Fruit fly (Drosophila melanogaster) whole organism, embryonic: ENCODE measurements around the gene CecB.
A peak's percentile ranks its signal among the peaks of the same experiment; 100 is the strongest.

Experiments used
- Adf1 ChIP-seq: fragments of 200-800 bp; sonication (Bioruptor generic); IDR thresholded peaks from 2 replicates; pipeline ENCODE4 v1.3.6; 2022; ENCODE audit warnings: missing biosample characterization, missing genetic modification characterization
- BEAF-32 ChIP-seq: fragments of 200-800 bp; sonication (Bioruptor generic); optimal IDR thresholded peaks from 3 replicates; lab custom pipeline; 2017; ENCODE audit warnings: missing biosample characterization, missing genetic modification characterization, mild to moderate bottlenecking, moderate library complexity, missing genetic modification reagents
- CG10321 ChIP-seq: fragments of 200-800 bp; sonication (Bioruptor generic); IDR thresholded peaks from 2 replicates; pipeline ENCODE4 v1.3.6; 2022; ENCODE audit warnings: missing biosample characterization, missing genetic modification characterization
- CG10366 ChIP-seq: fragments of 200-800 bp; sonication (Bioruptor generic); IDR thresholded peaks from 2 replicates; pipeline ENCODE4 v1.3.6; 2022; ENCODE audit warnings: missing biosample characterization, missing genetic modification characterization
- CG12391 ChIP-seq: fragments of 200-800 bp; sonication (Bioruptor generic); optimal IDR thresholded peaks from 3 replicates; lab custom pipeline; 2018; ENCODE audit warnings: missing biosample characterization, mild to moderate bottlenecking, missing genetic modification characterization, moderate library complexity
- CG12769 ChIP-seq: fragments of 200-800 bp; sonication (Bioruptor generic); optimal IDR thresholded peaks from 2 replicates; lab custom pipeline; 2019; ENCODE audit warnings: missing biosample characterization, mild to moderate bottlenecking, missing genetic modification characterization, moderate library complexity
- CG13624 ChIP-seq: fragments of 200-800 bp; sonication (Bioruptor generic); optimal IDR thresholded peaks from 2 replicates; lab custom pipeline; 2016; ENCODE audit warnings: missing biosample characterization, missing genetic modification characterization
- CG15479 ChIP-seq: fragments of 200-800 bp; sonication (Bioruptor generic); optimal IDR thresholded peaks from 3 replicates; lab custom pipeline; 2019; ENCODE audit warnings: missing biosample characterization, mild to moderate bottlenecking, missing genetic modification characterization, moderate library complexity
- CG15696 ChIP-seq: fragments of 200-800 bp; sonication (Bioruptor generic); optimal IDR thresholded peaks from 2 replicates; lab custom pipeline; 2019; ENCODE audit warnings: missing biosample characterization, mild to moderate bottlenecking, missing genetic modification characterization, moderate library complexity
- CG18262 ChIP-seq: fragments of 200-800 bp; optimal IDR thresholded peaks from 3 replicates; lab custom pipeline; 2019; ENCODE audit warnings: missing biosample characterization, mild to moderate bottlenecking, missing genetic modification characterization, moderate library complexity
- CG30403 ChIP-seq: fragments of 200-800 bp; sonication (Bioruptor generic); optimal IDR thresholded peaks from 3 replicates; lab custom pipeline; 2016; ENCODE audit warnings: missing biosample characterization, missing genetic modification characterization
- CG32767 ChIP-seq: fragments of 200-800 bp; sonication (Bioruptor generic); IDR thresholded peaks from 2 replicates; pipeline ENCODE4 v1.3.6; 2022; ENCODE audit warnings: missing biosample characterization, missing genetic modification characterization
- CG3281 ChIP-seq: fragments of 200-800 bp; sonication (Bioruptor generic); optimal IDR thresholded peaks from 3 replicates; lab custom pipeline; 2017; ENCODE audit warnings: missing biosample characterization, mild to moderate bottlenecking, missing genetic modification characterization
- CG33557 ChIP-seq: fragments of 200-800 bp; sonication (Bioruptor generic); optimal IDR thresholded peaks from 2 replicates; lab custom pipeline; 2019; ENCODE audit warnings: missing biosample characterization, mild to moderate bottlenecking, missing genetic modification characterization, moderate library complexity
- CG34376 ChIP-seq: fragments of 200-800 bp; sonication (Bioruptor generic); optimal IDR thresholded peaks from 2 replicates; lab custom pipeline; 2018; ENCODE audit warnings: missing biosample characterization, mild to moderate bottlenecking, missing genetic modification characterization
- CG3838 ChIP-seq: fragments of 200-800 bp; sonication (Bioruptor generic); optimal IDR thresholded peaks from 3 replicates; lab custom pipeline; 2016; ENCODE audit warnings: missing biosample characterization, missing genetic modification characterization
- CG3995 ChIP-seq: fragments of 200-800 bp; sonication (Bioruptor generic); optimal IDR thresholded peaks from 3 replicates; lab custom pipeline; 2016; ENCODE audit warnings: missing biosample characterization, missing genetic modification characterization
- CG4282 ChIP-seq: fragments of 200-800 bp; sonication (Bioruptor generic); optimal IDR thresholded peaks from 2 replicates; lab custom pipeline; 2016; ENCODE audit warnings: missing biosample characterization, missing genetic modification characterization
- CG7786 ChIP-seq: fragments of 200-800 bp; sonication (Bioruptor generic); optimal IDR thresholded peaks from 2 replicates; lab custom pipeline; 2016; ENCODE audit warnings: missing biosample characterization, missing genetic modification characterization
- CG7839 ChIP-seq: fragments of 200-800 bp; sonication (Bioruptor generic); optimal IDR thresholded peaks from 3 replicates; lab custom pipeline; 2018; ENCODE audit warnings: missing biosample characterization, mild to moderate bottlenecking, missing genetic modification characterization, moderate library complexity
- CG8290 ChIP-seq, 3 experiments: fragments of 200-800 bp; sonication (Bioruptor generic); optimal IDR thresholded peaks; 2 replicates each; lab custom pipeline; 2016 to 2019; ENCODE audit warnings: missing biosample characterization in 3 of 3, missing genetic modification characterization in 3 of 3, mild to moderate bottlenecking in 2 of 3, moderate library complexity in 1 of 3
- CG8478 ChIP-seq: fragments of >200 bp; optimal IDR thresholded peaks from 2 replicates; lab custom pipeline; 2018
- CG8924 ChIP-seq: fragments of 200-800 bp; optimal IDR thresholded peaks from 3 replicates; lab custom pipeline; 2019; ENCODE audit warnings: missing biosample characterization, mild to moderate bottlenecking, missing genetic modification characterization, moderate library complexity
- CkIIα-i1 ChIP-seq: fragments of 200-800 bp; sonication (Bioruptor generic); IDR thresholded peaks from 2 replicates; pipeline ENCODE4 v1.3.6; 2022; ENCODE audit warnings: missing biosample characterization, missing genetic modification characterization
- D19A ChIP-seq: fragments of 200-800 bp; optimal IDR thresholded peaks from 3 replicates; lab custom pipeline; 2019; ENCODE audit warnings: missing biosample characterization, mild to moderate bottlenecking, missing genetic modification characterization, moderate library complexity
- Dad ChIP-seq: fragments of 200-800 bp; sonication (Bioruptor generic); optimal IDR thresholded peaks from 3 replicates; lab custom pipeline; 2016; ENCODE audit warnings: missing biosample characterization, missing genetic modification characterization
- Hmx ChIP-seq: fragments of 200-800 bp; sonication (Bioruptor generic); optimal IDR thresholded peaks from 2 replicates; lab custom pipeline; 2016; ENCODE audit warnings: missing biosample characterization, missing genetic modification characterization
- Hr39 ChIP-seq: fragments of >200 bp; optimal IDR thresholded peaks from 2 replicates; lab custom pipeline; 2017
- Hr78 ChIP-seq, 2 experiments: fragments of 200-800 bp in 1 of 2; fragments of >200 bp in 1 of 2; sonication (Bioruptor generic) in 1 of 2; optimal IDR thresholded peaks; 2 replicates each; lab custom pipeline; 2017 to 2019; ENCODE audit warnings: missing biosample characterization in 2 of 2, missing genetic modification characterization in 2 of 2, mild to moderate bottlenecking in 1 of 2, moderate library complexity in 1 of 2
- Mes4 ChIP-seq: fragments of 200-800 bp; sonication (Bioruptor generic); optimal IDR thresholded peaks from 2 replicates; lab custom pipeline; 2016; ENCODE audit warnings: missing biosample characterization, missing genetic modification characterization
- Rx ChIP-seq: fragments of 200-800 bp; sonication (Bioruptor generic); IDR thresholded peaks from 2 replicates; pipeline ENCODE4 v1.3.6; 2022; ENCODE audit warnings: missing biosample characterization, missing genetic modification characterization
- Spps ChIP-seq: fragments of 200-800 bp; sonication (Bioruptor generic); optimal IDR thresholded peaks from 2 replicates; lab custom pipeline; 2018; ENCODE audit warnings: missing biosample characterization, mild to moderate bottlenecking, missing genetic modification characterization
- Stat92E ChIP-seq, 3 experiments: fragments of >200 bp in 2 of 3; fragments of 200-800 bp in 1 of 3; sonication (Bioruptor generic) in 1 of 3; optimal IDR thresholded peaks; 2 replicates each; lab custom pipeline; 2017 to 2019; ENCODE audit warnings: missing biosample characterization in 3 of 3, missing genetic modification characterization in 3 of 3, mild to moderate bottlenecking in 1 of 3, moderate library complexity in 1 of 3
- Vsx1 ChIP-seq: fragments of 200-800 bp; sonication (Bioruptor generic); optimal IDR thresholded peaks from 2 replicates; lab custom pipeline; 2017; ENCODE audit warnings: missing biosample characterization, mild to moderate bottlenecking, missing genetic modification characterization, missing genetic modification reagents
- ara ChIP-seq: fragments of 200-800 bp; sonication (Bioruptor generic); IDR thresholded peaks from 2 replicates; pipeline ENCODE4 v1.3.6; 2022; ENCODE audit warnings: missing biosample characterization, missing genetic modification characterization
- cas ChIP-seq: fragments of 200-800 bp; sonication (Bioruptor generic); IDR thresholded peaks from 2 replicates; pipeline ENCODE4 v1.3.6; 2022; ENCODE audit warnings: missing biosample characterization, missing genetic modification characterization
- da ChIP-seq: fragments of 200-800 bp; sonication (Bioruptor generic); optimal IDR thresholded peaks from 2 replicates; lab custom pipeline; 2016; ENCODE audit warnings: missing biosample characterization, missing genetic modification characterization
- danr ChIP-seq: fragments of 200-800 bp; sonication (Bioruptor generic); IDR thresholded peaks from 2 replicates; pipeline ENCODE4 v1.3.6; 2022; ENCODE audit warnings: missing biosample characterization, missing genetic modification characterization
- fd3F ChIP-seq: fragments of 200-800 bp; sonication (Bioruptor generic); optimal IDR thresholded peaks from 2 replicates; lab custom pipeline; 2018; ENCODE audit warnings: missing biosample characterization, mild to moderate bottlenecking, missing genetic modification characterization, moderate library complexity
- gcm ChIP-seq: fragments of 200-800 bp; sonication (Bioruptor generic); optimal IDR thresholded peaks from 2 replicates; lab custom pipeline; 2019; ENCODE audit warnings: missing biosample characterization, mild to moderate bottlenecking, missing genetic modification characterization, moderate library complexity
- gem ChIP-seq: fragments of 200-800 bp; sonication (Bioruptor generic); optimal IDR thresholded peaks from 2 replicates; lab custom pipeline; 2019; ENCODE audit warnings: missing biosample characterization, mild to moderate bottlenecking, missing genetic modification characterization, moderate library complexity
- jigr1 ChIP-seq: fragments of 200-800 bp; sonication (Bioruptor generic); IDR thresholded peaks from 3 replicates; pipeline ENCODE4 v1.3.6; 2022; ENCODE audit warnings: missing biosample characterization, missing genetic modification characterization
- kni ChIP-seq: fragments of 200-800 bp; sonication (Bioruptor generic); optimal IDR thresholded peaks from 3 replicates; lab custom pipeline; 2017; ENCODE audit warnings: mild to moderate bottlenecking, missing biosample characterization, missing genetic modification reagents, missing genetic modification characterization
- knrl ChIP-seq: fragments of 200-800 bp; sonication (Bioruptor generic); IDR thresholded peaks from 3 replicates; pipeline ENCODE4 v1.3.6; 2022; ENCODE audit warnings: missing biosample characterization, missing genetic modification characterization; ENCODE audit not compliant: partially characterized antibody
- nau ChIP-seq: fragments of 200-800 bp; sonication (Bioruptor generic); optimal IDR thresholded peaks from 3 replicates; lab custom pipeline; 2017; ENCODE audit warnings: missing biosample characterization, mild to moderate bottlenecking, missing genetic modification characterization, missing genetic modification reagents
- nmo ChIP-seq: fragments of 200-800 bp; sonication (Bioruptor generic); optimal IDR thresholded peaks from 2 replicates; lab custom pipeline; 2018; ENCODE audit warnings: missing biosample characterization, mild to moderate bottlenecking, missing genetic modification characterization, moderate library complexity
- pros ChIP-seq: fragments of 200-800 bp; sonication (Bioruptor generic); optimal IDR thresholded peaks from 3 replicates; lab custom pipeline; 2019; ENCODE audit warnings: missing biosample characterization, mild to moderate bottlenecking, missing genetic modification characterization, moderate library complexity
- schlank ChIP-seq: fragments of 200-800 bp; sonication (Bioruptor generic); optimal IDR thresholded peaks from 2 replicates; lab custom pipeline; 2018; ENCODE audit warnings: missing biosample characterization, mild to moderate bottlenecking, missing genetic modification characterization
- seq ChIP-seq: fragments of 200-800 bp; sonication (Bioruptor generic); IDR thresholded peaks from 2 replicates; pipeline ENCODE4 v1.3.6; 2022; ENCODE audit warnings: missing biosample characterization, missing genetic modification characterization
- unpg ChIP-seq: fragments of 200-800 bp; sonication (Bioruptor generic); optimal IDR thresholded peaks from 3 replicates; lab custom pipeline; 2018; ENCODE audit warnings: missing biosample characterization, mild to moderate bottlenecking, missing genetic modification characterization, moderate library complexity
- zfh1 ChIP-seq: fragments of 200-800 bp; sonication (Bioruptor generic); IDR thresholded peaks from 3 replicates; pipeline ENCODE4 v1.3.6; 2022; ENCODE audit warnings: missing biosample characterization, missing genetic modification characterization

The CecB gene

DNA sequence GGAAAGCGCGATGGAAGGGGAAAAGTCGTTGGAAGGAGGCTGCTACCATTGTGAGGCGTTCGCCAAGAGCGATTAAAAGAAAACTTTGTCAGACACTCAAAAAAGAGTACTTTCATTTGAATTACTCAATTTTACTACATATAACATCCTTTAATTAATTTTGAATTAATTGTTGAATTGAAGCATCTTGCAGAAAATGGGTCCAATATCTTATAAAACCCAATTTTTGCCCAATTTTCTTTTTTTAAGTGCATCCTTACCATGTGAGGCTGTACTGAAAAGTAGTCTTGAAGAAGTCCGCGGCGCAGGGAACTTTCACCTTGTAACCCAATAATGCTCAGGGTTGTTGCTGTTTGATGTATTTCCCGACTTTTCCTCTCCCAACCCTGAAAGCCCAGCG, 21.7 kb upstream of the CecB start (continued):
- no peak for TF ChIP-seq Hr78 (GFP tag; optimal IDR thresholded peaks at IDR 0.05; lab: Kevin White, UChicago)
- TF ChIP-seq Mes4 (GFP tag; lab: Kevin White, UChicago), result no peak
- TF ChIP-seq Adf1 (GFP tag; lab: Robert Waterston, UW), result no peak
- no peak for TF ChIP-seq da (GFP tag; lab: Kevin White, UChicago)
- TF ChIP-seq fd3F, result no peak
- no peak for TF ChIP-seq danr
- no peak for TF ChIP-seq schlank (tag; lab: Kevin White, UChicago)
- no peak for TF ChIP-seq knrl (GFP tag; lab: Robert Waterston, UW)
- peak; percentile 38 for TF ChIP-seq CG3281
- TF ChIP-seq CG15479 (GFP tag; lab: Kevin White, UChicago), result no peak
- TF ChIP-seq CG3838 (GFP tag; lab: Kevin White, UChicago), result no peak
- TF ChIP-seq CG3995, result no peak
- no peak for TF ChIP-seq Stat92E (GFP tag; optimal IDR thresholded peaks at IDR 0.05; lab: Kevin White, UChicago)
- TF ChIP-seq cas (GFP tag; lab: Robert Waterston, UW), result no peak
- peak; percentile 17 for TF ChIP-seq CG12769
- no peak for TF ChIP-seq Vsx1 (GFP tag; lab: Kevin White, UChicago)
- peak; percentile 21 for TF ChIP-seq nmo (GFP tag; lab: Kevin White, UChicago)
- TF ChIP-seq Rx (GFP tag; lab: Robert Waterston, UW), result no peak
- TF ChIP-seq D19A (tag; lab: Kevin White, UChicago), result peak; percentile 29
- peak; percentile 39 for TF ChIP-seq CG12391 (tag; lab: Kevin White, UChicago)
- TF ChIP-seq CG15696 (tag; lab: Kevin White, UChicago), result no peak
- no peak for TF ChIP-seq BEAF-32 (GFP tag; lab: Kevin White, UChicago)
- no peak for TF ChIP-seq Spps (tag; lab: Kevin White, UChicago)
- TF ChIP-seq CG4282 (GFP tag; lab: Kevin White, UChicago), result no peak
- no peak for TF ChIP-seq Hr39 (lab: Kevin White, UChicago)
- no peak for TF ChIP-seq CG30403 (GFP tag; lab: Kevin White, UChicago)
- no peak for TF ChIP-seq kni (GFP tag; lab: Kevin White, UChicago)
- TF ChIP-seq CG7839 (tag; lab: Kevin White, UChicago), result peak; percentile 54
- peak; percentile 53 for TF ChIP-seq gem (tag; lab: Kevin White, UChicago)
- TF ChIP-seq ara (GFP tag; lab: Robert Waterston, UW), result no peak
- TF ChIP-seq nau (GFP tag; lab: Kevin White, UChicago), result no peak
- no peak for TF ChIP-seq CG33557 (GFP tag; lab: Kevin White, UChicago)
- TF ChIP-seq pros (GFP tag; lab: Kevin White, UChicago), result peak; percentile 86
- peak; percentile 3 for TF ChIP-seq gcm
- no peak for TF ChIP-seq CG7786 (GFP tag; lab: Kevin White, UChicago)
- TF ChIP-seq unpg (GFP tag; lab: Kevin White, UChicago), result peak; percentile 49
- TF ChIP-seq CG13624 (GFP tag; lab: Kevin White, UChicago), result no peak
- no peak for TF ChIP-seq CG10321
- TF ChIP-seq CG10366 (GFP tag; lab: Robert Waterston, UW), result peak; percentile 26; the same call in 1 of the 2 replicates
- 0 out of 3 replicates have a peak, but pooled peaks have one; percentile 24 for TF ChIP-seq zfh1 (GFP tag; lab: Robert Waterston, UW)
- TF ChIP-seq CG18262 (tag; lab: Kevin White, UChicago), result peak; percentile 44
- no peak for TF ChIP-seq CG34376 (GFP tag; lab: Kevin White, UChicago)
- TF ChIP-seq CG8924, result no peak
- no peak for TF ChIP-seq seq
- no peak for TF ChIP-seq CG8290 (GFP tag; optimal IDR thresholded peaks at IDR 0.05; lab: Kevin White, UChicago)
- no peak for TF ChIP-seq CG8290 (tag; optimal IDR thresholded peaks at IDR 0.05; lab: Kevin White, UChicago)
- no peak for TF ChIP-seq CkIIα-i1 (GFP tag; lab: Robert Waterston, UW)
- TF ChIP-seq jigr1 (GFP tag; lab: Robert Waterston, UW), result no peak
- no peak for TF ChIP-seq Dad (GFP tag; lab: Kevin White, UChicago)
- no peak for TF ChIP-seq CG32767 (GFP tag; lab: Robert Waterston, UW)
- TF ChIP-seq Hmx (GFP tag; lab: Kevin White, UChicago), result no peak
- TF ChIP-seq CG8478 (lab: Kevin White, UChicago), result no peak
